Worm (Caenorhabditis elegans) whole organism, L2 larva: ENCODE results near the gene ZK721.4.

ENCODE experiments used
- C34F6.9 ChIP-seq: fragments of 150-350 bp; optimal IDR thresholded peaks from 2 replicates; lab custom pipeline; 2014; ENCODE audit warnings: missing biosample characterization, missing genetic modification characterization
- F13H6.1 ChIP-seq: sonication (generic microtip); optimal IDR thresholded peaks from 2 replicates; lab custom pipeline; 2016; ENCODE audit warnings: missing genetic modification characterization, missing compliant biosample characterization
- R02D3.7 ChIP-seq: fragments of 150-350 bp; optimal IDR thresholded peaks from 2 replicates; lab custom pipeline; 2014; ENCODE audit warnings: missing biosample characterization, missing genetic modification characterization
- Y55F3AM.14 ChIP-seq: fragments of 200-800 bp; sonication (Bioruptor generic); optimal IDR thresholded peaks from 2 replicates; lab custom pipeline; 2018; ENCODE audit warnings: mild to moderate bottlenecking, missing genetic modification characterization, missing compliant biosample characterization
- ZK546.5 ChIP-seq: sonication (generic microtip); optimal IDR thresholded peaks from 2 replicates; lab custom pipeline; 2017; ENCODE audit warnings: missing biosample characterization, missing genetic modification characterization
- alr-1 ChIP-seq: fragments of 150-350 bp; optimal IDR thresholded peaks from 2 replicates; lab custom pipeline; 2014; ENCODE audit warnings: missing biosample characterization, missing genetic modification characterization
- ama-1 ChIP-seq: fragments of 150-350 bp; optimal IDR thresholded peaks from 2 replicates; lab custom pipeline; 2018; ENCODE audit warnings: inconsistent platforms
- blmp-1 ChIP-seq: sonication (generic microtip); optimal IDR thresholded peaks from 2 replicates; lab custom pipeline; 2017; ENCODE audit warnings: missing genetic modification characterization, mild to moderate bottlenecking, missing compliant biosample characterization, antibody characterized with exemption, moderate library complexity; ENCODE audit not compliant: insufficient read depth
- crh-2 ChIP-seq: sonication (generic microtip); optimal IDR thresholded peaks from 2 replicates; lab custom pipeline; 2017; ENCODE audit warnings: missing biosample characterization, missing genetic modification characterization
- dmd-4 ChIP-seq: sonication (generic microtip); optimal IDR thresholded peaks from 2 replicates; lab custom pipeline; 2017; ENCODE audit warnings: missing biosample characterization, missing genetic modification characterization
- elt-1 ChIP-seq: fragments of 150-350 bp; optimal IDR thresholded peaks from 2 replicates; lab custom pipeline; 2014; ENCODE audit warnings: missing biosample characterization, missing genetic modification characterization
- fos-1 ChIP-seq: fragments of 150-350 bp; optimal IDR thresholded peaks from 2 replicates; lab custom pipeline; 2014; ENCODE audit warnings: missing biosample characterization, missing genetic modification characterization
- gmeb-1 ChIP-seq: fragments of 150-350 bp; optimal IDR thresholded peaks from 2 replicates; lab custom pipeline; 2014; ENCODE audit warnings: missing biosample characterization, missing genetic modification characterization
- lin-11 ChIP-seq: fragments of 150-350 bp; sonication (generic microtip); optimal IDR thresholded peaks from 2 replicates; lab custom pipeline; 2014; ENCODE audit warnings: missing biosample characterization, missing genetic modification characterization, inconsistent platforms, mixed read lengths
- lin-13 ChIP-seq: fragments of 150-350 bp; optimal IDR thresholded peaks from 2 replicates; lab custom pipeline; 2014; ENCODE audit warnings: missing biosample characterization, missing genetic modification reagents, missing genetic modification characterization
- lin-39 ChIP-seq: fragments of 150-350 bp; optimal IDR thresholded peaks from 2 replicates; lab custom pipeline; 2014; ENCODE audit warnings: missing biosample characterization, missing genetic modification reagents, missing genetic modification characterization
- lsy-2 ChIP-seq, 2 experiments: fragments of 150-350 bp in 1 of 2; sonication (generic microtip) in 1 of 2; optimal IDR thresholded peaks; 2 replicates each; lab custom pipeline; 2014 to 2017; ENCODE audit warnings: missing biosample characterization in 2 of 2, missing genetic modification characterization in 2 of 2
- mab-5 ChIP-seq: fragments of 150-350 bp; optimal IDR thresholded peaks from 2 replicates; lab custom pipeline; 2014; ENCODE audit warnings: missing biosample characterization, missing genetic modification characterization
- mbf-1 ChIP-seq: sonication (generic microtip); optimal IDR thresholded peaks from 2 replicates; lab custom pipeline; 2017; ENCODE audit warnings: missing biosample characterization, missing genetic modification characterization
- nhr-10 ChIP-seq: sonication (generic microtip); optimal IDR thresholded peaks from 2 replicates; lab custom pipeline; 2017; ENCODE audit warnings: missing biosample characterization, missing genetic modification characterization
- nhr-11 ChIP-seq: fragments of 150-350 bp; optimal IDR thresholded peaks from 2 replicates; lab custom pipeline; 2014; ENCODE audit warnings: missing biosample characterization, missing genetic modification characterization
- nhr-12 ChIP-seq: fragments of 150-350 bp; optimal IDR thresholded peaks from 2 replicates; lab custom pipeline; 2014; ENCODE audit warnings: missing biosample characterization, missing genetic modification characterization
- nhr-129 ChIP-seq: fragments of 150-350 bp; optimal IDR thresholded peaks from 2 replicates; lab custom pipeline; 2014; ENCODE audit warnings: missing biosample characterization, missing genetic modification characterization
- nhr-6 ChIP-seq: fragments of 150-350 bp; optimal IDR thresholded peaks from 2 replicates; lab custom pipeline; 2014; ENCODE audit warnings: missing biosample characterization, missing genetic modification characterization
- sem-4 ChIP-seq: fragments of 150-350 bp; optimal IDR thresholded peaks from 2 replicates; lab custom pipeline; 2014; ENCODE audit warnings: missing biosample characterization, missing genetic modification reagents, missing genetic modification characterization
- skn-1 ChIP-seq: sonication (generic microtip); optimal IDR thresholded peaks from 2 replicates; lab custom pipeline; 2017; ENCODE audit warnings: missing biosample characterization, missing genetic modification characterization
- sma-3 ChIP-seq: sonication (generic microtip); optimal IDR thresholded peaks from 2 replicates; lab custom pipeline; 2016; ENCODE audit warnings: missing genetic modification reagents, missing genetic modification characterization, missing compliant biosample characterization
- sma-9 ChIP-seq, 2 experiments: fragments of 150-350 bp in 1 of 2; sonication (generic microtip) in 1 of 2; optimal IDR thresholded peaks; 2 replicates each; lab custom pipeline; 2014 to 2016; ENCODE audit warnings: missing genetic modification characterization in 2 of 2, mild to moderate bottlenecking in 1 of 2, missing biosample characterization in 1 of 2, missing compliant biosample characterization in 1 of 2, missing genetic modification reagents in 1 of 2, moderate library complexity in 1 of 2
- unc-39 ChIP-seq: fragments of 150-350 bp; optimal IDR thresholded peaks from 2 replicates; lab custom pipeline; 2014; ENCODE audit warnings: missing biosample characterization, missing genetic modification characterization
- unc-55 ChIP-seq: fragments of 150-350 bp; sonication (generic microtip); optimal IDR thresholded peaks from 3 replicates; lab custom pipeline; 2014; ENCODE audit warnings: missing biosample characterization, missing genetic modification reagents, missing genetic modification characterization
- unc-62 ChIP-seq: fragments of 150-350 bp; optimal IDR thresholded peaks from 2 replicates; lab custom pipeline; 2014; ENCODE audit warnings: missing biosample characterization, missing genetic modification reagents, missing genetic modification characterization
- zag-1 ChIP-seq: fragments of 150-350 bp; optimal IDR thresholded peaks from 2 replicates; lab custom pipeline; 2014; ENCODE audit warnings: missing biosample characterization, missing genetic modification characterization
- ztf-1 ChIP-seq: fragments of 200-800 bp; sonication (Bioruptor generic); conservative IDR thresholded peaks from 2 replicates; pipeline ENCODE4 v1.3.6; 2022; ENCODE audit warnings: missing genetic modification characterization, missing compliant biosample characterization
- ztf-11 ChIP-seq: sonication (generic microtip); optimal IDR thresholded peaks from 2 replicates; lab custom pipeline; 2017; ENCODE audit warnings: missing biosample characterization, missing genetic modification characterization
- ztf-4 ChIP-seq: fragments of 150-350 bp; optimal IDR thresholded peaks from 2 replicates; lab custom pipeline; 2014; ENCODE audit warnings: missing biosample characterization, missing genetic modification characterization

The ZK721.4 gene

ce11 chrX:8762927-8763326, 15.7 kb upstream of the ZK721.4 start:
- TF ChIP-seq mbf-1 (tag; lab: Kevin White, UChicago) (no peak), ama-1 (no peak), lsy-2 (tag; optimal IDR thresholded peaks at IDR 0.05; lab: Kevin White, UChicago) (no peak), lin-11 (no peak), crh-2 (tag; lab: Kevin White, UChicago) (no peak), skn-1 (no peak), sem-4 (tag; lab: Kevin White, UChicago) (no peak), dmd-4 (no peak), unc-39 (tag; lab: Kevin White, UChicago) (no peak), sma-3 (GFP tag; lab: Kevin White, UChicago) (no peak), F13H6.1 (tag; lab: Kevin White, UChicago) (peak; percentile 59), nhr-11 (tag; lab: Kevin White, UChicago) (no peak), ZK546.5 (tag; lab: Kevin White, UChicago) (no peak), sma-9 (GFP tag; optimal IDR thresholded peaks at IDR 0.05; lab: Kevin White, UChicago) (peak; percentile 39), sma-9 (tag; optimal IDR thresholded peaks at IDR 0.05; lab: Kevin White, UChicago) (no peak), nhr-10 (tag; lab: Kevin White, UChicago) (no peak), lin-13 (no peak), nhr-129 (tag; lab: Kevin White, UChicago) (peak; percentile 2)

ce11 chrX:8763607-8764006, 15.1 kb upstream of the ZK721.4 start, which contains the start of gene zig-12:
TSS of gene zig-12 (plus strand) at chrX:8763907.
- TF ChIP-seq ztf-4 (tag; lab: Kevin White, UChicago) (no peak), unc-62 (GFP tag; lab: Kevin White, UChicago) (no peak), ztf-1 (GFP tag; lab: Robert Waterston, UW) (no peak), nhr-129 (tag; lab: Kevin White, UChicago) (no peak), nhr-10 (tag; lab: Kevin White, UChicago) (no peak), nhr-6 (tag; lab: Kevin White, UChicago) (no peak), lin-11 (no peak), skn-1 (no peak)

DNA sequence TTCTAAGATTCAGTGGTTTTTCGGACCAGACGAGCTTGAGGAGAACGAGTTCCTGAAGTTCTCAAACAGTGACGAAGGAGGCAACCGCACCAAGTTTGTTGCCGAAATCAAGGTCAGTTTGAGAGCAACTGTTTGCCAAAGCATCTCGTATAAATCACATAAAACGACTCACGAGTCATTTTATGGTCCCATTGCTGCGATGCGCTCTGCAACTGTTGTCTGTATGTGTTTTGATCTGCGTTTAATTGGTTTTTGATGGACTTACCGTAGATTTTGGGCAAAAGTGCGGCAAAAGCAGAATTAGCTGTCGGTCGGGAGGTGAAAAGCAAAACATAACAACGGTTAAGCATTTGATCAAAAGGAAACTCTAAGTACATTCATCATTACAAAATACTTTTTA, 14.6 kb upstream of the ZK721.4 start:
- no peak for TF ChIP-seq skn-1
- no peak for TF ChIP-seq ama-1
- peak in 1 of 2 experiments; percentile 13 for TF ChIP-seq lsy-2 (tag; optimal IDR thresholded peaks at IDR 0.05; lab: Kevin White, UChicago)
- TF ChIP-seq Y55F3AM.14 (GFP tag; lab: Kevin White, UChicago): no peak
- no peak for TF ChIP-seq crh-2 (tag; lab: Kevin White, UChicago)
- peak; percentile 13 for TF ChIP-seq sma-9 (GFP tag; optimal IDR thresholded peaks at IDR 0.05; lab: Kevin White, UChicago)
- no peak for TF ChIP-seq sma-9 (tag; optimal IDR thresholded peaks at IDR 0.05; lab: Kevin White, UChicago)
- TF ChIP-seq blmp-1 (tag; lab: Kevin White, UChicago): no peak
- TF ChIP-seq C34F6.9 (tag; lab: Kevin White, UChicago): no peak
- TF ChIP-seq nhr-129 (tag; lab: Kevin White, UChicago): peak; percentile 28
- peak; percentile 42 for TF ChIP-seq mab-5 (tag; lab: Kevin White, UChicago)

DNA sequence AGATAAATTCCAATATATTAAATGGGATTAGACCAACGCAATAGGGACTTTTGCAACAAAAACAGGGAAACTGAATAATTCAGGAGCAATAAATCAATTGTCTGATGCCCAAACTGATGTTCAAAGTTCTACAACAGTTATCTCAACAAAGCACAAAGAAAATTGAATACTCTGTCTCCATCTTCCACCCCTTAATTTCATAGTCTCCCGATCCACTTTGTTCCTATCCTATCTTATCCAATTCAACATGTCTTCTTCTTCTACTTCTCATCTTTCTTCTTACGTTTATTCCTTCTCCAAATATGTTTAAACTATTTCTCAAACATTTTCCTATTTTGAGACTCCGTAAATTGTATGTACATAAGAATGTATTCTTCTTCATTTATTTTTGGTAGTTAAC, 8.3 kb upstream of the ZK721.4 start:
- no peak for TF ChIP-seq unc-55 (GFP tag; lab: Kevin White, UChicago)
- TF ChIP-seq crh-2 (tag; lab: Kevin White, UChicago): no peak
- TF ChIP-seq blmp-1 (tag; lab: Kevin White, UChicago): no peak
- no peak for TF ChIP-seq C34F6.9 (tag; lab: Kevin White, UChicago)
- no peak for TF ChIP-seq ztf-4 (tag; lab: Kevin White, UChicago)
- TF ChIP-seq zag-1 (tag; lab: Kevin White, UChicago): no peak
- TF ChIP-seq skn-1: no peak
- no peak for TF ChIP-seq elt-1 (tag; lab: Kevin White, UChicago)
- TF ChIP-seq ztf-11: no peak
- TF ChIP-seq unc-39 (tag; lab: Kevin White, UChicago): no peak
- no peak for TF ChIP-seq nhr-12 (tag; lab: Kevin White, UChicago)
- no peak for TF ChIP-seq Y55F3AM.14 (GFP tag; lab: Kevin White, UChicago)
- TF ChIP-seq fos-1 (tag; lab: Kevin White, UChicago): no peak
- no peak for TF ChIP-seq R02D3.7 (tag; lab: Kevin White, UChicago)
- TF ChIP-seq unc-62 (GFP tag; lab: Kevin White, UChicago): no peak
- TF ChIP-seq alr-1 (tag; lab: Kevin White, UChicago): no peak
- no peak for TF ChIP-seq lin-13
- TF ChIP-seq gmeb-1 (tag; lab: Kevin White, UChicago): no peak
- no peak for TF ChIP-seq lsy-2 (tag; optimal IDR thresholded peaks at IDR 0.05; lab: Kevin White, UChicago)
- TF ChIP-seq lin-39: no peak
